Worm (Caenorhabditis elegans) whole organism, L1 larva: ENCODE measurements around the gene T05E12.3.

Experiments
- alr-1 ChIP-seq: fragments of 200-800 bp; sonication (Bioruptor generic); optimal IDR thresholded peaks from 2 replicates; lab custom pipeline; 2018; ENCODE audit warnings: borderline replicate concordance, mild to moderate bottlenecking, missing genetic modification characterization, missing compliant biosample characterization
- efl-3 ChIP-seq: fragments of 200-800 bp; sonication (Bioruptor generic); optimal IDR thresholded peaks from 2 replicates; lab custom pipeline; 2018; ENCODE audit warnings: mild to moderate bottlenecking, missing genetic modification characterization, missing compliant biosample characterization
- egl-27 ChIP-seq, 2 experiments: fragments of 150-350 bp in 1 of 2; sonication (generic microtip); optimal IDR thresholded peaks; 3 replicates each; lab custom pipeline; 2017 to 2018; ENCODE audit warnings: missing biosample characterization in 2 of 2, missing genetic modification characterization in 2 of 2, missing genetic modification reagents in 2 of 2
- elt-3 ChIP-seq, 6 experiments: fragments of 150-350 bp in 1 of 6; sonication (generic microtip); optimal IDR thresholded peaks; 2 replicates each; lab custom pipeline; 2017 to 2018; ENCODE audit warnings: missing biosample characterization in 6 of 6, missing genetic modification characterization in 6 of 6, inconsistent platforms in 1 of 6
- hlh-17 ChIP-seq: fragments of 200-800 bp; sonication (Bioruptor generic); optimal IDR thresholded peaks from 2 replicates; lab custom pipeline; 2018; ENCODE audit warnings: missing genetic modification characterization, mild to moderate bottlenecking, missing compliant biosample characterization, moderate library complexity, borderline replicate concordance
- isw-1 ChIP-seq: fragments of 200-800 bp; sonication (Bioruptor generic); IDR thresholded peaks from 2 replicates; pipeline ENCODE4 v1.3.6; 2022; ENCODE audit warnings: missing genetic modification characterization, missing compliant biosample characterization
- lin-35 ChIP-seq, 2 experiments: fragments of 150-350 bp; optimal IDR thresholded peaks; 2 replicates each; lab custom pipeline; 2014; ENCODE audit warnings: missing biosample characterization in 2 of 2, missing genetic modification characterization in 2 of 2, missing genetic modification reagents in 2 of 2
- skn-1 ChIP-seq: fragments of 150-350 bp; optimal IDR thresholded peaks from 2 replicates; lab custom pipeline; 2014; ENCODE audit warnings: missing biosample characterization, missing genetic modification characterization
- unc-130 ChIP-seq: fragments of 150-350 bp; optimal IDR thresholded peaks from 2 replicates; lab custom pipeline; 2017; ENCODE audit warnings: missing biosample characterization, missing genetic modification characterization, inconsistent platforms
- unc-62 ChIP-seq: fragments of 150-350 bp; optimal IDR thresholded peaks from 2 replicates; lab custom pipeline; 2014; ENCODE audit warnings: missing biosample characterization, missing genetic modification reagents, missing genetic modification characterization

DNA sequence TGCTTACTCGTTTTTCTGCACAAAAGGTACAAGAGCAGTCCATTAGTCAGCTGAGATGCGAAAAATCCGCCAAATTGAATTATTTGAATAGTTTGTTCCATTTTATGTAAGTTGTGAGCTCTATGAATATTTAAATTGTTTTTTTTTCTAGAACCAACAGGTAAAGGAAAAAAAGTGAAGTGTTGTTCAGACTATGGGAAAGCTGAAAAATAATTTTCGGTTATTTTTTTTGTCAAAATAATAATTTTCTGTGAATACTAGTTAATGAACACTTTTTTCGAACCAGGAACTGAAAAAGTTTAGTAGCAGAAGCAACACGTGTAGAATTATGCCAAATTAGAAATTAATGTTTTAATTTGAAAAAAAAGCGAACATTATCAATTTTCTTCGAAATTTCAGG lies 1.9 kb downstream of the T05E12.3 start, which contains the start of gene str-125:
- no peak for TF ChIP-seq efl-3 (GFP tag; lab: Kevin White, UChicago)
- TF ChIP-seq skn-1 (tag; lab: Kevin White, UChicago): no peak
- TF ChIP-seq unc-62: no peak
- TF ChIP-seq elt-3 (tag; optimal IDR thresholded peaks at IDR 0.05; lab: Kevin White, UChicago): no peak
- no peak for TF ChIP-seq isw-1 (GFP tag; lab: Robert Waterston, UW)
- TF ChIP-seq egl-27 (tag; optimal IDR thresholded peaks at IDR 0.05; lab: Kevin White, UChicago): no peak
- TF ChIP-seq unc-130 (tag; lab: Kevin White, UChicago): no peak
- no peak for TF ChIP-seq hlh-17 (GFP tag; lab: Kevin White, UChicago)
- no peak for TF ChIP-seq alr-1 (tag; lab: Kevin White, UChicago)
- no peak for TF ChIP-seq lin-35 (GFP tag; optimal IDR thresholded peaks at IDR 0.05; lab: Kevin White, UChicago)
